Worm (Caenorhabditis elegans) whole organism, early embryonic: ENCODE results near the gene kin-24.

ENCODE experiments used
- F13C5.2 ChIP-seq: sonication (generic microtip); optimal IDR thresholded peaks from 2 replicates; lab custom pipeline; 2017; ENCODE audit warnings: mild to moderate bottlenecking, missing genetic modification characterization, inconsistent platforms, missing compliant biosample characterization
- aly-1 ChIP-seq: sonication (generic microtip); optimal IDR thresholded peaks from 2 replicates; lab custom pipeline; 2016; ENCODE audit warnings: missing genetic modification characterization, missing compliant biosample characterization
- ama-1 ChIP-seq: fragments of 150-350 bp; optimal IDR thresholded peaks from 2 replicates; lab custom pipeline; 2014
- ceh-13 ChIP-seq: fragments of 200-800 bp; sonication (Bioruptor generic); optimal IDR thresholded peaks from 2 replicates; lab custom pipeline; 2018; ENCODE audit warnings: mild to moderate bottlenecking, missing genetic modification characterization, missing compliant biosample characterization
- ets-7 ChIP-seq: sonication (generic microtip); optimal IDR thresholded peaks from 2 replicates; lab custom pipeline; 2016; ENCODE audit warnings: missing genotype, missing genetic modification characterization, missing compliant biosample characterization
- flt-1 ChIP-seq: fragments of 200-800 bp; sonication (Bioruptor generic); IDR thresholded peaks from 2 replicates; pipeline ENCODE4 v1.3.6; 2022; ENCODE audit warnings: missing genetic modification characterization, missing compliant biosample characterization
- hmbx-1 ChIP-seq: sonication (generic microtip); optimal IDR thresholded peaks from 2 replicates; lab custom pipeline; 2016; ENCODE audit warnings: mild to moderate bottlenecking, missing genetic modification characterization, missing compliant biosample characterization
- hmg-4 ChIP-seq: fragments of 200-800 bp; sonication (Bioruptor generic); optimal IDR thresholded peaks from 2 replicates; lab custom pipeline; 2018; ENCODE audit warnings: mild to moderate bottlenecking, missing genetic modification characterization, missing compliant biosample characterization
- hnd-1 ChIP-seq: sonication (generic microtip); optimal IDR thresholded peaks from 2 replicates; lab custom pipeline; 2016; ENCODE audit warnings: missing genetic modification characterization, missing compliant biosample characterization
- pes-1 ChIP-seq: fragments of 200-800 bp; sonication (Bioruptor generic); IDR thresholded peaks from 2 replicates; pipeline ENCODE4 v1.3.6; 2022; ENCODE audit warnings: missing genetic modification reagents, missing genetic modification characterization, missing compliant biosample characterization
- scrt-1 ChIP-seq: fragments of 200-800 bp; sonication (Bioruptor generic); IDR thresholded peaks from 2 replicates; pipeline ENCODE4 v1.3.6; 2022; ENCODE audit warnings: missing genetic modification characterization, missing compliant biosample characterization
- sea-1 ChIP-seq: fragments of 200-800 bp; sonication (Bioruptor generic); conservative IDR thresholded peaks from 2 replicates; pipeline ENCODE4 v1.3.6; 2022; ENCODE audit warnings: missing genetic modification characterization, missing compliant biosample characterization
- tbx-11 ChIP-seq: fragments of 200-800 bp; sonication (Bioruptor generic); IDR thresholded peaks from 2 replicates; pipeline ENCODE4 v1.3.6; 2022; ENCODE audit warnings: missing genetic modification characterization, missing compliant biosample characterization
- tbx-37 ChIP-seq: fragments of 200-800 bp; sonication (Bioruptor generic); conservative IDR thresholded peaks from 2 replicates; pipeline ENCODE4 v1.3.6; 2022; ENCODE audit warnings: missing genetic modification reagents, missing genetic modification characterization, missing compliant biosample characterization
- tra-4 ChIP-seq: sonication (generic microtip); optimal IDR thresholded peaks from 2 replicates; lab custom pipeline; 2017; ENCODE audit warnings: missing genetic modification characterization, missing compliant biosample characterization

Gene kin-24

DNA sequence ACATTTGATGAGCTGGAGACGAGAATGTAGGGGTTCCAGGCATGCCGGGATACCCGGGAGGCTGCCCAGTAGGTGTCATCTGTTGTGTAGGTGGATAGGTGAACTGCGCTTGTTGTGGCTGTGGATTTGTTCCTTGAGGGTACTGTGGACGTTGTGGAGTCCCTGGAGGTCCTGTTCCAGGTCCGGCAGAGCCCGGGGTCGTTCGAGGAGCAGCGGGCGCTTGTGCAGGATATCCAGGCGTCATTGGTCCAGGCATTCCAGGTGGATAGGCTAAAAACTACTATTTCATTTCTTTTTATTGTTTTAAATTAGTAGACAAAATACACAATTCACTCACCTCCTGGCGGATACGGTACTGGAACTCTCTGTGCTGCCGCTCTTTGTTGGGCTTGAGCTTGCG, 45.6 kb downstream of the kin-24 start:
- TF ChIP-seq hmg-4 (GFP tag; lab: Kevin White, UChicago) (no peak), tra-4 (no peak), sea-1 (GFP tag; lab: Robert Waterston, UW) (no peak), hnd-1 (tag; lab: Kevin White, UChicago) (no peak), ama-1 (no peak), tbx-37 (GFP tag; lab: Robert Waterston, UW) (no peak), tbx-11 (GFP tag; lab: Robert Waterston, UW) (no peak), F13C5.2 (tag; lab: Kevin White, UChicago) (no peak)

DNA sequence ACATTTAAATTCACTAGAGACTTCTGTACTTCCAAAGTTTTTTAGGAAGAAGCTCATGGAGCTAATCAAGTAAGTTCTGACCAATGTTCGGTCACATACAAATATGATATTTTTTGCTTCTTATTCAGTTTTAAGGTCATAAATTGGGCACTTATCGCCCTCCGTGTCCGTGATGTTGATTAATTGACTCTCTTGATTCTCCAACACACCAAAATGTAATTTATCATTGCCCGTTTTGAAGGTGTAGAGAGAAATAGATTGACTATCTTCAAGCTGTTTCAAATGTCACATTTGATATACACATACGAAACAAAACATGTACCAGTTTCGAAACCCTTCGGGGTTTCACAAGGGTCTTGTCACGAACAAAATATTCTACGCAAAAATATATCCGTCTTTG, 50.2 kb downstream of the kin-24 start:
- TF ChIP-seq flt-1 (no peak), hnd-1 (tag; lab: Kevin White, UChicago) (no peak), ets-7 (no peak), hmg-4 (GFP tag; lab: Kevin White, UChicago) (no peak), hmbx-1 (tag; lab: Kevin White, UChicago) (no peak), ama-1 (no peak), ceh-13 (GFP tag; lab: Kevin White, UChicago) (no peak), tra-4 (no peak), tbx-37 (GFP tag; lab: Robert Waterston, UW) (no peak), aly-1 (no peak), scrt-1 (GFP tag; lab: Robert Waterston, UW) (no peak), tbx-11 (GFP tag; lab: Robert Waterston, UW) (no peak), pes-1 (no peak), F13C5.2 (tag; lab: Kevin White, UChicago) (no peak)

DNA sequence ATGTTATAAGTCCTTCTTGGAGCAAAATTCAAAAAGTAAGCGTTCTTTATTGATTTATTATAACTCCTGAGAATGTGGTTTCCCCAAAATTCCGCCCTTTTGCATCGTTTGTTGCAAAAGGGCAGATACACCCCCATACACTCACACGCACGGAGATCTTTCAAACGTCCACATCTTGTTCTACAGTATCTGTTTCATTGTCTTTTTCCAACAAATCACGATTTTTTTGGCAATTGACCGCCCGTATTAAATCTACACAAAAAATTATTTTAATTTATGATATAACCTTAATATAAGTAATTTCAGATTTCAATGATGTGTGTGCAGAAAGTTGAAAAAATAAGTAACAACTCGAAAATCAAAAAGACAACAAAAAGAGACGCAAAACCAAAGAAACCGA, 51.4 kb downstream of the kin-24 start, which contains the start of gene T13F2.4:
TSS of gene T13F2.4 (plus strand) at position 301 of the 400 bp plus-strand sequence.
- TF ChIP-seq hmbx-1 (tag; lab: Kevin White, UChicago) = no peak
- no peak for TF ChIP-seq ets-7
- TF ChIP-seq ama-1 = no peak
- TF ChIP-seq tbx-37 (GFP tag; lab: Robert Waterston, UW) = no peak
- TF ChIP-seq hnd-1 (tag; lab: Kevin White, UChicago) = no peak
